Worm (Caenorhabditis elegans): ENCODE data around the gene D2062.5.

- no peak for TF ChIP-seq C17E4.6 (GFP tag; IDR thresholded peaks at IDR 0.05)
- no peak for TF ChIP-seq somi-1 (GFP tag; optimal IDR thresholded peaks at IDR 0.05)
- TF ChIP-seq pha-4 (tag; optimal IDR thresholded peaks at IDR 0.05): no peak
- no peak for TF ChIP-seq egl-18 (GFP tag; IDR thresholded peaks at IDR 0.05)
- TF ChIP-seq efl-1 (GFP tag; optimal IDR thresholded peaks at IDR 0.05): no peak
- TF ChIP-seq F49E8.2 (tag; optimal IDR thresholded peaks at IDR 0.05; ENCODE audit: insufficient read depth): no peak
- TF ChIP-seq F57C9.4 (tag; optimal IDR thresholded peaks at IDR 0.05): no peak
Measured at ce11 chrII:2627154-2627799, 4.7 kb downstream of the D2062.5 start, which contains the start of gene sri-71.
